Comparison of ENCODE assay signal across 7 worm cellular contexts in the genomic region with DNA sequence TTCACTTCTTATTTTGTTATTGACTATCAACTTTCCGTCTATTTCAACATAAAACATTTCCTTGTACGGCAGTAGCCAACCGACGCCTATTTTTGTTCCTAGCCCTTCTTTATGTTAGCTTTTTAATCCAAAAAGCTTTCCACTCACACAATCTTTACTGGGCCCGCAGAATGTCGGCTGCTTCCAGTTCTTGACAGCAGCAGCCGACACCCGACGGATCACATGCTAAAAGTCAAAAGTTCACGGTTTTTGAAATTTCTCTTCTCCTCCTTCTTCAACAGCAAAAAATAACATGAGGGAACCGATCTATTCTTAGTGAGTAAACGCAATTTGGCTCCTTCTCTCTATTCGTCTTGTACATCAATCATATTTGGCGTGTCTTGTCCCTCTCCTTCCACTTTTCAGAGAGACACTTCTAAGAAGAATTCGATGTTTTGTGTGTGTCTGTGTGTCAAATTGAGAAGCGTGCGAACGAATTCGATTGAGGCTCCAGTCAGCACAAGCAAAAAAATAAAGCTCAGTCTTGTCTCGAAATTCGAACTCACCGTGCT.
TF ChIP-seq lines count a peak whose summit lies in the region.

No protein-coding gene starts in this region.

TF ChIP-seq in whole organism, L1 larva, 84 proteins besides CTCF, POLR2A, EP300 and RAD21 (continues in another document):
- TF ChIP-seq nhr-90 (tag; optimal IDR thresholded peaks at IDR 0.05; lab: Kevin White, UChicago; ENCODE audit: poor library complexity) (no peak), ces-1 (GFP tag; optimal IDR thresholded peaks at IDR 0.05; lab: Kevin White, UChicago) (peak; percentile 45), dpl-1 (GFP tag; optimal IDR thresholded peaks at IDR 0.05; lab: Kevin White, UChicago) (no peak), lin-14 (GFP tag; optimal IDR thresholded peaks at IDR 0.05; lab: Kevin White, UChicago) (peak; percentile 69), swsn-7 (tag; optimal IDR thresholded peaks at IDR 0.05; lab: Kevin White, UChicago) (no peak), mdl-1 (tag; optimal IDR thresholded peaks at IDR 0.05; lab: Kevin White, UChicago) (no peak), snpc-4 (tag; optimal IDR thresholded peaks at IDR 0.05; lab: Kevin White, UChicago) (peak; percentile 87), ceh-90 (tag; optimal IDR thresholded peaks at IDR 0.05; lab: Kevin White, UChicago) (no peak), unc-86 (tag; optimal IDR thresholded peaks at IDR 0.05; lab: Kevin White, UChicago) (no peak), grh-1 (GFP tag; IDR thresholded peaks at IDR 0.05; lab: Robert Waterston, UW) (no peak), vab-15 (tag; optimal IDR thresholded peaks at IDR 0.05; lab: Kevin White, UChicago) (no peak), fkh-10 (GFP tag; optimal IDR thresholded peaks at IDR 0.05; lab: Kevin White, UChicago) (peak; percentile 89)

TF ChIP-seq in whole organism, L2 larva, 48 proteins besides CTCF, POLR2A, EP300 and RAD21 (continues in another document):
- TF ChIP-seq unc-55 (GFP tag; optimal IDR thresholded peaks at IDR 0.05; lab: Kevin White, UChicago) (peak; percentile 54), ama-1 (optimal IDR thresholded peaks at IDR 0.05; lab: Kevin White, UChicago) (no peak), egl-27 (tag; optimal IDR thresholded peaks at IDR 0.05; lab: Kevin White, UChicago) (no peak), nhr-25 (tag; optimal IDR thresholded peaks at IDR 0.05; lab: Kevin White, UChicago) (no peak), nhr-129 (tag; optimal IDR thresholded peaks at IDR 0.05; lab: Kevin White, UChicago) (peak; percentile 1), zag-1 (tag; optimal IDR thresholded peaks at IDR 0.05; lab: Kevin White, UChicago) (peak; percentile 23), lsy-2 (tag; optimal IDR thresholded peaks at IDR 0.05; lab: Kevin White, UChicago) (peak in 1 of 2 experiments; percentile 10), C34F6.9 (tag; optimal IDR thresholded peaks at IDR 0.05; lab: Kevin White, UChicago) (peak; percentile 47), nhr-10 (tag; optimal IDR thresholded peaks at IDR 0.05; lab: Kevin White, UChicago) (no peak), sma-9 (GFP tag; optimal IDR thresholded peaks at IDR 0.05; lab: Kevin White, UChicago) (peak; percentile 57), sma-9 (tag; optimal IDR thresholded peaks at IDR 0.05; lab: Kevin White, UChicago) (no peak), nhr-23 (tag; optimal IDR thresholded peaks at IDR 0.05; lab: Kevin White, UChicago) (no peak)

TF ChIP-seq in whole organism, L3 larva, 47 proteins besides CTCF, POLR2A, EP300 and RAD21:
- peak; percentile 35 for TF ChIP-seq nfya-1 (tag; optimal IDR thresholded peaks at IDR 0.05; lab: Kevin White, UChicago; ENCODE audit: insufficient read depth)
- TF ChIP-seq daf-12 (tag; optimal IDR thresholded peaks at IDR 0.05; lab: Kevin White, UChicago) = no peak
- TF ChIP-seq snpc-4 (tag; optimal IDR thresholded peaks at IDR 0.05; lab: Kevin White, UChicago) = peak; percentile 94
- TF ChIP-seq lin-39 (tag; optimal IDR thresholded peaks at IDR 0.05; lab: Kevin White, UChicago) = peak; percentile 41
- TF ChIP-seq lin-15B (tag; optimal IDR thresholded peaks at IDR 0.05; lab: Kevin White, UChicago) = no peak
- peak; percentile 54 for TF ChIP-seq fkh-10 (GFP tag; optimal IDR thresholded peaks at IDR 0.05; lab: Kevin White, UChicago)
- TF ChIP-seq lsy-12 (tag; optimal IDR thresholded peaks at IDR 0.05; lab: Kevin White, UChicago) = no peak

TF ChIP-seq in whole organism, L4 larva, 104 proteins besides CTCF, POLR2A, EP300 and RAD21 (continues in another document):
- TF ChIP-seq arid-1 (GFP tag; conservative IDR thresholded peaks at IDR 0.05; lab: Robert Waterston, UW) = no peak
- peak; percentile 34 for TF ChIP-seq hlh-30 (tag; optimal IDR thresholded peaks at IDR 0.05; lab: Kevin White, UChicago; ENCODE audit: insufficient read depth)
- TF ChIP-seq php-3 (GFP tag; IDR thresholded peaks at IDR 0.05; lab: Robert Waterston, UW) = no peak
- no peak for TF ChIP-seq egl-43 (GFP tag; IDR thresholded peaks at IDR 0.05; lab: Robert Waterston, UW)
- TF ChIP-seq snpc-4 (tag; optimal IDR thresholded peaks at IDR 0.05; lab: Kevin White, UChicago) = peak; percentile 30
- no peak for TF ChIP-seq duxl-1 (tag; optimal IDR thresholded peaks at IDR 0.05; lab: Kevin White, UChicago; ENCODE audit: poor library complexity)
- no peak for TF ChIP-seq aha-1 (tag; lab: Kevin White, UChicago)
- no peak for TF ChIP-seq mdl-1 (tag; optimal IDR thresholded peaks at IDR 0.05; lab: Kevin White, UChicago)
- TF ChIP-seq tag-97 (GFP tag; IDR thresholded peaks at IDR 0.05; lab: Robert Waterston, UW) = no peak
- no peak for TF ChIP-seq mdt-29 (GFP tag; IDR thresholded peaks at IDR 0.05; lab: Robert Waterston, UW)
- no peak for TF ChIP-seq zip-11 (GFP tag; IDR thresholded peaks at IDR 0.05; lab: Robert Waterston, UW)
- TF ChIP-seq unc-62 (GFP tag; optimal IDR thresholded peaks at IDR 0.05 in 1 of 2; lab: Kevin White, UChicago) = peak in 1 of 2 experiments; percentile 41
- no peak for TF ChIP-seq unc-62 (tag; optimal IDR thresholded peaks at IDR 0.05; lab: Kevin White, UChicago)
- no peak for TF ChIP-seq lin-29 (GFP tag; IDR thresholded peaks at IDR 0.05; lab: Robert Waterston, UW)
- peak in 1 of 2 experiments; percentile 38 for TF ChIP-seq lsy-2 (tag; optimal IDR thresholded peaks at IDR 0.05; lab: Kevin White, UChicago)

TF ChIP-seq in whole organism, late embryonic, 69 proteins besides CTCF, POLR2A, EP300 and RAD21:
- TF ChIP-seq elt-2 (tag; optimal IDR thresholded peaks at IDR 0.05; lab: Kevin White, UChicago) = no peak
- peak; percentile 85 for TF ChIP-seq unc-42 (tag; optimal IDR thresholded peaks at IDR 0.05; lab: Kevin White, UChicago)
- no peak for TF ChIP-seq zip-5 (tag; optimal IDR thresholded peaks at IDR 0.05; lab: Kevin White, UChicago)
- no peak for TF ChIP-seq elt-4 (tag; optimal IDR thresholded peaks at IDR 0.05; lab: Kevin White, UChicago)
- TF ChIP-seq ets-4 (tag; optimal IDR thresholded peaks at IDR 0.05; lab: Kevin White, UChicago) = no peak
- TF ChIP-seq mec-3 (tag; optimal IDR thresholded peaks at IDR 0.05; lab: Kevin White, UChicago; ENCODE audit: borderline replicate concordance) = no peak
- no peak for TF ChIP-seq ceh-18 (tag; optimal IDR thresholded peaks at IDR 0.05; lab: Kevin White, UChicago)

TF ChIP-seq in whole organism, mixed stage, embryonic, 35 proteins besides CTCF, POLR2A, EP300 and RAD21:
- no peak for TF ChIP-seq elt-3 (tag; optimal IDR thresholded peaks at IDR 0.05; lab: Kevin White, UChicago)
- TF ChIP-seq mls-2 (tag; optimal IDR thresholded peaks at IDR 0.05; lab: Kevin White, UChicago) = no peak
- peak; percentile 88 for TF ChIP-seq ces-1 (GFP tag; optimal IDR thresholded peaks at IDR 0.05; lab: Kevin White, UChicago)
- TF ChIP-seq sptf-1 (tag; optimal IDR thresholded peaks at IDR 0.05; lab: Kevin White, UChicago) = no peak
- no peak for TF ChIP-seq M03D4.4 (tag; optimal IDR thresholded peaks at IDR 0.05; lab: Kevin White, UChicago)
- TF ChIP-seq ztf-11 (tag; optimal IDR thresholded peaks at IDR 0.05; lab: Kevin White, UChicago) = no peak
- TF ChIP-seq ceh-39 (tag; optimal IDR thresholded peaks at IDR 0.05; lab: Kevin White, UChicago) = no peak
- TF ChIP-seq sem-2 (GFP tag; optimal IDR thresholded peaks at IDR 0.05; lab: Kevin White, UChicago) = no peak

TF ChIP-seq in whole organism, young adult, 124 proteins besides CTCF, POLR2A, EP300 and RAD21:
- TF ChIP-seq chd-7 (tag; optimal IDR thresholded peaks at IDR 0.05; lab: Kevin White, UChicago) (no peak), snpc-4 (GFP tag; optimal IDR thresholded peaks at IDR 0.05; lab: Kevin White, UChicago) (peak; percentile 50), snpc-4 (tag; optimal IDR thresholded peaks at IDR 0.05; lab: Kevin White, UChicago) (peak; percentile 48 to 82 (median 80)), ceh-40 (GFP tag; IDR thresholded peaks at IDR 0.05; lab: Robert Waterston, UW) (no peak), nfya-2 (GFP tag; IDR thresholded peaks at IDR 0.05; lab: Robert Waterston, UW) (no peak), lir-1 (GFP tag; conservative IDR thresholded peaks at IDR 0.05; lab: Robert Waterston, UW) (no peak), T07F8.4 (tag; optimal IDR thresholded peaks at IDR 0.05; lab: Kevin White, UChicago) (no peak), sptf-2 (GFP tag; optimal IDR thresholded peaks at IDR 0.05; lab: Kevin White, UChicago) (no peak), tlf-1 (GFP tag; optimal IDR thresholded peaks at IDR 0.05; lab: Kevin White, UChicago) (no peak), rcor-1 (GFP tag; IDR thresholded peaks at IDR 0.05; lab: Robert Waterston, UW) (no peak), aptf-2 (GFP tag; conservative IDR thresholded peaks at IDR 0.05; lab: Robert Waterston, UW) (no peak), nfyb-1 (GFP tag; IDR thresholded peaks at IDR 0.05; lab: Robert Waterston, UW) (0 out of 2 replicates have a peak, but pooled peaks have one; percentile 35), let-526 (GFP tag; IDR thresholded peaks at IDR 0.05; lab: Robert Waterston, UW) (no peak), B0035.1 (tag; optimal IDR thresholded peaks at IDR 0.05; lab: Kevin White, UChicago) (no peak), lin-35 (GFP tag; optimal IDR thresholded peaks at IDR 0.05; lab: Kevin White, UChicago) (peak in 1 of 3 experiments; percentile 10), F57A8.1 (GFP tag; optimal IDR thresholded peaks at IDR 0.05; lab: Kevin White, UChicago) (no peak), atf-7 (tag; optimal IDR thresholded peaks at IDR 0.05; lab: Kevin White, UChicago) (no peak), lag-1 (GFP tag; IDR thresholded peaks at IDR 0.05; lab: Robert Waterston, UW) (no peak), akir-1 (GFP tag; optimal IDR thresholded peaks at IDR 0.05; lab: Kevin White, UChicago) (no peak), F37B4.10 (GFP tag; IDR thresholded peaks at IDR 0.05; lab: Robert Waterston, UW) (no peak), ceh-79 (tag; optimal IDR thresholded peaks at IDR 0.05; lab: Kevin White, UChicago) (no peak), B0336.3 (GFP tag; IDR thresholded peaks at IDR 0.05; lab: Robert Waterston, UW) (no peak), K12H6.12 (tag; optimal IDR thresholded peaks at IDR 0.05; lab: Kevin White, UChicago) (no peak), hmg-20 (GFP tag; IDR thresholded peaks at IDR 0.05; lab: Robert Waterston, UW) (no peak), dpl-1 (GFP tag; optimal IDR thresholded peaks at IDR 0.05; lab: Kevin White, UChicago) (no peak), nhr-120 (GFP tag; IDR thresholded peaks at IDR 0.05; lab: Robert Waterston, UW) (no peak)
TF ChIP-seq in whole organism, young adult: peak in this region for 3.
